Fruit fly (Drosophila melanogaster): ENCODE measurements around the gene CG32071.
"Not testable (repeated sequence)": the region's sequence is repeated elsewhere in the genome, so short reads cannot be mapped to it uniquely, and the experiment has no call there.

CG32071 gene

dm6 chr3L:11103773-11104172, at the start of gene CG32071:
CG32071 (minus strand) TSS chr3L:11103873.
- no peak for TF ChIP-seq noc (tag; optimal IDR thresholded peaks at IDR 0.05)

- no peak for TF ChIP-seq noc (tag; optimal IDR thresholded peaks at IDR 0.05)
Observed at dm6 chr3L:11150735-11151287, 47.1 kb upstream of the CG32071 start, which contains the start of gene CG6216. CG6216 (minus strand) TSS chr3L:11150785.

DNA sequence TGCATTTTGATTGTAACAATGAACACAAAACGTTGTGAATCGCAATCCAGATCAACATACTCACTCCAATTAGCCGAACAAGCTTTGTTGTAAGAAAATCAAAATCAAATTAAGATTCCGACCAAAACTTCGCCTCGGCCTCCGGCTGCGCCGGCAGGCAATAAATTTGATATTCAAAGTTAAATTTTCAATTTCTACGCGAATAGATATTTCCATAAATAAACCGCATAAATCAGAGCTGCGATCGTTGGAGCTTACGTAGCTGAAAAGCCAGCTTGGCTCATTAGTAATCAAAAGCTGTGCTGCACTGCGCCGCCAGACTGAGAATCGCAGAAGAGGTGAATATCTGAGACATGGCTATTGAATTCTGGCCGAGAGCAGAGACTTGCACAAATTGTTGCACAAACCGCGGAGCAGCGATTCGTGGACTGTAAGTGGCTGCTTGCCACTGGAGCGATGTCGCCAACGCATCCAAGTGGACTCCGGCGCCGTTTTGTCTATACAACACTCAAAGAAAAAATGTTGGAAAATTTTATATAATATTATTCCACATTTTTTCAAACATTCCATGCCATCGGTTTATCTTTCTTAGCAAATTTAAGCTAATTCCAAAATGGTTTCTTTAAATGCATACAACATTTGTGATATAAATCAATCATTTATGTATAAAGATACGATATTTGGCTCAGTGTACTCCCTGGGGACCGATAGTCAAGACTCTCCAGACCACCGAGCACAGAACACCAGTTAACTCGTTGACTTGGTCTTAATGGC, 45.0 kb upstream of the CG32071 start:
- peak; percentile 38 for TF ChIP-seq noc (tag; optimal IDR thresholded peaks at IDR 0.05)

DNA sequence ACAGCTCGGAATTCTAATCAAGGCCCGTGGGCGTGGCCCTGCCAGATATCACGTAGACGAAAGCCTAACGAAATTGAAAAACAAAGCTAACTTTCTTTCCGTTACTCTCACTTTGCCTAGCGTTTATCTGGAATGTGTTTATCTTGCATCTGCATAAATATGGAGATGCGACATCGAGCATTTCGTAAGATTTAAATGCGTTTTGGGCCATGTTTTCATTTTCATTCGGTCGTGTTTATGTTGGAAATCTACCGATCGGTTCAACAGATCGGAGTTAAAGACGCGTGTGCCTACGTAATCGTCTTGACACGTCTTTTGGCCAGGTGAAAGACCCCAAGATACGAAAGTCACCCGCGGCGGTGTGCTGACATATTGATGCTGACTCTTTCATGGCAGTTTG, 44.0 kb upstream of the CG32071 start:
- TF ChIP-seq noc (tag; optimal IDR thresholded peaks at IDR 0.05), result no peak

DNA sequence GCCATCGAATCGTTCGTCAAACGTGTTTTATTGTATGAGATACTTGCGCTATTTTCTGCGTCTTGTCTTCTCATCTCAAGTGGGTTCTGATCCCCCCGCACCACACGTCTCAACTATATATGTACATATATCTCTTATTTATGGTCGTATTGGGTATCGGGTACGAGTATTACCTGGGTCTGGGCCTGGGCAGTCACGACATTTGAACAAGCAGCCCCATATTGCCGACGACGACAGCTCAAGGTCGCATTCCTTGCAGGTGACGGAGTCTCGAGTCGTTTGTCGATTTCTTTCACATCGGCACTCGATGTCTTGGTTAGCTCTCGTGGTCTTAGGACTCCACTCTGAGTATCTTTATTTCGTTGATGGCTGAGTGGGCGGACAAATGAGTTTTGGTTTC, 41.4 kb upstream of the CG32071 start:
- TF ChIP-seq noc (tag; optimal IDR thresholded peaks at IDR 0.05), result no peak

- TF ChIP-seq noc (tag; optimal IDR thresholded peaks at IDR 0.05), result no peak
Observed at dm6 chr3L:11138862-11139261, 35.2 kb upstream of the CG32071 start.

dm6 chr3L:11136349-11136748, 32.7 kb upstream of the CG32071 start:
- no peak for TF ChIP-seq noc (tag; optimal IDR thresholded peaks at IDR 0.05)

DNA sequence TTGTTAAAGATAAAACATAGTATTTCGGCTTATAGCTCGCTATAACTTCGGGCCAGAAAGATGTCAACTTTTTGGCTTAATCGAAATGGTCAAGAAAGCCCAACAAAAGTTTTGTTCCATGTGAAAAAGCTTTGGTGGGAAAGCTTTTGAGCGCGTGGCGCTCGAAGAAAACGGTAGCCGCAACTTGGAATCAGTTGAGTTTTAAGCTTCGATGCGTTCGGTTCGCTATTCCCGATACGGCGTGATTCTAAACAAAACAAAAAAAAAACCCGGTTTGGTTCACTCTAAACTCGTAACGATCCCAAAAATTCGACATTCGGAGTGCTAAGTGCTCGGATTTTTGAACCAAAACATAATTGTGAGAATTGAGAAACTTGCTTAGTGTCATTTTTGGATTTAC, 32.2 kb upstream of the CG32071 start, which contains the start of gene IRSp53:
TSS of gene IRSp53 (plus strand) at position 204 of the 400 bp plus-strand sequence.
- no peak for TF ChIP-seq noc (tag; optimal IDR thresholded peaks at IDR 0.05)

- TF ChIP-seq noc (tag; optimal IDR thresholded peaks at IDR 0.05), result not testable (repeated sequence)
Observed at dm6 chr3L:11134886-11135285, 31.2 kb upstream of the CG32071 start, which contains the start of gene CG14143. CG14143 (plus strand) TSS chr3L:11134987.

- not testable (repeated sequence) for TF ChIP-seq noc (tag; optimal IDR thresholded peaks at IDR 0.05)
Observed at dm6 chr3L:11132055-11132454, 28.4 kb upstream of the CG32071 start, which contains the start of gene CG32074. CG32074 (minus strand) TSS chr3L:11132322.

- TF ChIP-seq noc (tag; optimal IDR thresholded peaks at IDR 0.05), result no peak
Observed at dm6 chr3L:11130535-11130934, 26.9 kb upstream of the CG32071 start, which contains the start of gene nol. nol (plus strand) TSS chr3L:11130835.

DNA sequence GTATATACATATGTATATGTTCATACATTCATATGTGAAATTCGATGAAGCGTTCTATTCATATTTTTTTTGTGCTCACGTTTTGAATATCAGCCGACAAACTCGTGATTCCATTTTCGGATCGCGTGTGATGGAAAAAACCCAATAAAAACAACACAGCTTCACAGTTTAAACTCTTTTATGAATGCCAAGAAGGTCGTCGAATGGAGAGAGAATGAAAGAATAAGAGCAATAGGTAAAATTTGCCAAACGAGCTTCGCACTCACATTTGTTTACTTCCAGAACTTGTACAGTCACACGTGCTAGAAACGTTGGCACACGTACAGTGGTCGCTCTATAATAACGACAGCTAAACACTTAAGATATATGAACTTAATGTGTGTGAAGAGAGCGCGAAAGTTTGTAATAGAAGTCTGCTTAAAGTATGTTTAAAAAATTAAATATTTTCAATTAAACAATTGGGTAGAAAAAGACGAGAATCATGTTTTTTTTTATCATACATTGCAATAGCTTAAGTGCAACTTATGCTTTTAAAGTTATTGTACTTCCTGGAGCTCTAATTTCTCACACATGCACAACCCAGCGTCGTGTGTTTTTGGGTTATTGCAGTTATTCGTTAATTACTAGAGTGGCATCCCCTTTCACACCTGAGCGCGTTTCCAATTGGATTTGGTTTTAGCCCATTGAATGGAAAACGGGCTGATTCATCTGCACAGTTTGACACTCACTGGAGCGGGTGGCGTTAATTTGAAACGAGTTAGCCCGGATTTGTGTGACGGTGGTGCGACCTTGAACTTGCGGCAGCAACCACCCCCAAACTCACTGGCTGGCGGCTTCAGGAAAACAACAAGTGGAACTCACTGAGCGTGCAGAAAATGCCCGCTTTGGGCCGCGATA, 22.2 kb upstream of the CG32071 start:
- peak; percentile 49 for TF ChIP-seq noc (tag; optimal IDR thresholded peaks at IDR 0.05)

- no peak for TF ChIP-seq noc (tag; optimal IDR thresholded peaks at IDR 0.05)
Observed at dm6 chr3L:11124841-11125240, 21.2 kb upstream of the CG32071 start.

DNA sequence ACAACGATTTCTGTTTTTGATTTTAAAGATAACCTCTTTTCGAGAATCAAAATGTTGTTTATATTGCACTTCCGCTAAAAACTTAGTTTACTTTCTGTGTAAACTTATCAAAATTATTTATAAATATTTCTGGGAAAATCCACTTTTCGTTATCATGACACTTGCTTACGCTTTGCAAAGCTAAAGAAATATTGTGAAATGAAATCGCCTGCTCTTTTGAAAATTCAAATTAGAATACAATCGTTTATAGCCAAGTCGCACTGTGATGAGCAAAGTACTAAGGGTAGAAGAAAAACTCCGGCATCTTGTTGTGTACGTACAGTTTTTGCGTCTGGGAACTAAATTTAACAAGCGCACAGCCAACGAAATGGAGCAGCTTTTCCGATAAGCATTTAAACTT, 20.8 kb upstream of the CG32071 start:
- no peak for TF ChIP-seq noc (tag; optimal IDR thresholded peaks at IDR 0.05)

- TF ChIP-seq noc (tag; optimal IDR thresholded peaks at IDR 0.05), result no peak
Observed at dm6 chr3L:11123598-11124284, 20.1 kb upstream of the CG32071 start.

Data from whole organism, larva.